Worm (Caenorhabditis elegans) whole organism, young adult: ENCODE results near the gene srz-96.

Experiments
- ama-1 ChIP-seq, 3 experiments: fragments of 150-350 bp in 1 of 3; sonication (generic microtip) in 2 of 3; optimal IDR thresholded peaks; 2 replicates each; lab custom pipeline; 2014 to 2018; ENCODE audit warnings: missing biosample characterization in 2 of 3, missing genetic modification characterization in 2 of 3, missing genetic modification reagents in 2 of 3
- tbx-9 ChIP-seq: sonication (generic microtip); optimal IDR thresholded peaks from 2 replicates; lab custom pipeline; 2016; ENCODE audit warnings: borderline replicate concordance, missing genetic modification characterization, inconsistent platforms, missing compliant biosample characterization
- unc-62 ChIP-seq: fragments of 150-350 bp; optimal IDR thresholded peaks from 2 replicates; lab custom pipeline; 2014; ENCODE audit warnings: missing biosample characterization, missing genetic modification reagents, missing genetic modification characterization

DNA sequence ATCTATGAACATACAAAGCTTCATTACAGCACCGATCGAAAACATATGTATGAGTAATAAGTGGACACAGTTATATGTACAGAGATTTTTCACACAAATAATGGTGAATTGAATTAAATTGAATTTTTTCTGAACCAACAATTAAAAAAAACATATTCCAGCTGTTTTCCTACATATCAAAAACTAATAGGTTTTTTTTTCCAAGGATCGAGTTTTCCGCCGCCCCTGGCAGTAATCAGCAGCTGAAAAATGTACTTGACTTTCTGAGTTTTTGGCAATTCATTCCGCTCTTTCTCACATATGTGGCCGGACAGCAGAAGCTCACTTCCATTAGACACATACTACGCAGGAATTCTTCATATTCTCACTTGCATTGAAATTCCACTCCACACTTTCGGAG lies 20.6 kb upstream of the srz-96 start, which contains the start of gene srh-174:
- TF ChIP-seq ama-1 (optimal IDR thresholded peaks at IDR 0.05; lab: Kevin White, UChicago) (no peak), ama-1 (GFP tag; optimal IDR thresholded peaks at IDR 0.05; lab: Kevin White, UChicago) (no peak), tbx-9 (no peak), unc-62 (GFP tag; lab: Kevin White, UChicago) (no peak)
